Worm (Caenorhabditis elegans): Measurements from ENCODE around the gene srd-33.

The srd-33 gene

DNA sequence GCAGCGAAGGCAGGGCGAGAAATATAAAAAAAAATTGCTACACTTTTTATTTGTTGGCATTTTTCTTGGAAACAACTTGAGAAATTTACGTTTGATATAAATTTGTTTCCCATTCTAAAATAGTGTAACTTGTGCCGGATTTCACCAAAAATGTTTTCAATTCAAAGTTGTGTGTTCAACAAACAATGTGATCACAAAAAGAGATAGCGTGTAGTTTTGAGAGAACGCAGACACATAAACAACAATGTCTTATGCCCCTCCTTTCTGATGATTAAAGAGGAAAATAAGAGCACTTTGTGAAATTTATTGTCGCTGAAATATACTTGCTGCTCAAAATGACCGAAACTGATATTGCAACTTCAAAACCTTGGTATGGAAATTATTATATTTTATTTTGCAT is 24.7 kb upstream of the srd-33 start, which contains the start of gene abhd-5.1 (continued):
- no peak for TF ChIP-seq dpl-1 (GFP tag; optimal IDR thresholded peaks at IDR 0.05)
- TF ChIP-seq lin-29 (GFP tag; IDR thresholded peaks at IDR 0.05): no peak
- no peak for TF ChIP-seq nhr-76 (tag; optimal IDR thresholded peaks at IDR 0.05)
- no peak for TF ChIP-seq Y105C5A.15 (GFP tag; IDR thresholded peaks at IDR 0.05)
- TF ChIP-seq nhr-25 (tag; optimal IDR thresholded peaks at IDR 0.05; ENCODE audit: borderline replicate concordance, insufficient read depth): no peak
- TF ChIP-seq pha-4 (GFP tag; IDR thresholded peaks at IDR 0.05): no peak
- no peak for TF ChIP-seq pha-4 (tag; optimal IDR thresholded peaks at IDR 0.05)
- TF ChIP-seq unc-130 (GFP tag; optimal IDR thresholded peaks at IDR 0.05): no peak
- TF ChIP-seq dmd-9 (GFP tag; IDR thresholded peaks at IDR 0.05): no peak
- TF ChIP-seq Y5F2A.4 (GFP tag; optimal IDR thresholded peaks at IDR 0.05): no peak
- TF ChIP-seq daf-19 (GFP tag; conservative IDR thresholded peaks at IDR 0.05): no peak
- peak; percentile 77 for TF ChIP-seq hlh-30 (tag; optimal IDR thresholded peaks at IDR 0.05; ENCODE audit: insufficient read depth)
- TF ChIP-seq lin-15B (tag; optimal IDR thresholded peaks at IDR 0.05): no peak
- TF ChIP-seq tag-97 (GFP tag; IDR thresholded peaks at IDR 0.05): no peak
- TF ChIP-seq dve-1 (tag; optimal IDR thresholded peaks at IDR 0.05; ENCODE audit: insufficient read depth): peak; percentile 63
- TF ChIP-seq madf-5 (GFP tag; IDR thresholded peaks at IDR 0.05): no peak
- no peak for TF ChIP-seq zag-1 (tag; optimal IDR thresholded peaks at IDR 0.05)
- no peak for TF ChIP-seq lin-39 (tag; optimal IDR thresholded peaks at IDR 0.05)
- no peak for TF ChIP-seq ces-1 (GFP tag; optimal IDR thresholded peaks at IDR 0.05)
- TF ChIP-seq mdl-1 (tag; optimal IDR thresholded peaks at IDR 0.05): no peak
- TF ChIP-seq skn-1 (tag; optimal IDR thresholded peaks at IDR 0.05): no peak
- no peak for TF ChIP-seq sdz-12 (GFP tag; optimal IDR thresholded peaks at IDR 0.05)
- TF ChIP-seq lin-1 (GFP tag; IDR thresholded peaks at IDR 0.05): no peak

DNA sequence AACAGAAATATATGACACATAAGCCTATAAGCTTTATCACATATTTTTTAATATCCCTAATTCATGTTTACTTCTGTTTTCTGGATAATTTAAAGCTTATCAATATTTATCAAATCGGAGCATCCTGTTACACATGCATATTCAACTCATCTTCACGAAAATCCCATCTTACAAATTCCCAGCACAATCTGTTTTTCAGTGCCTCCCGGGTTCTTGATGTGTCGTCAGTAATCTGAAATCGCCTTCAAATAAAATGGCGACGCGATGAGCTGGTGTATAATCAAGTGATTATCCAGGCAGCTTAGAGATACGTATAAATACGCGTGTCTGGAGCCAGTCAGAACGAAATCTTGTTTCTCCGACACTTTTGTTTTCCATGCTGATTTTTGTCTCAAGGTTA is 21.6 kb upstream of the srd-33 start:
- TF ChIP-seq T26A8.4 (GFP tag; IDR thresholded peaks at IDR 0.05) (no peak), skn-1 (tag; optimal IDR thresholded peaks at IDR 0.05) (no peak)

ce11 chrV:4851138-4851537 is 21.0 kb upstream of the srd-33 start, which contains the start of gene nex-4:
nex-4 (plus strand) TSS chrV:4851438.
- no peak for TF ChIP-seq dpl-1 (GFP tag; optimal IDR thresholded peaks at IDR 0.05)
- TF ChIP-seq lin-29 (GFP tag; IDR thresholded peaks at IDR 0.05): no peak
- TF ChIP-seq Y105C5A.15 (GFP tag; IDR thresholded peaks at IDR 0.05): no peak
- TF ChIP-seq mep-1 (tag; optimal IDR thresholded peaks at IDR 0.05): no peak
- TF ChIP-seq mdl-1 (tag; optimal IDR thresholded peaks at IDR 0.05): no peak
- no peak for TF ChIP-seq ztf-7 (tag; optimal IDR thresholded peaks at IDR 0.05)
- no peak for TF ChIP-seq nhr-76 (tag; optimal IDR thresholded peaks at IDR 0.05)
- TF ChIP-seq F10B5.3 (tag; optimal IDR thresholded peaks at IDR 0.05): no peak
- no peak for TF ChIP-seq T26A8.4 (GFP tag; IDR thresholded peaks at IDR 0.05)
- no peak for TF ChIP-seq snpc-1.2 (GFP tag; IDR thresholded peaks at IDR 0.05)
- TF ChIP-seq zip-11 (GFP tag; IDR thresholded peaks at IDR 0.05): no peak
- TF ChIP-seq ctbp-1 (GFP tag; IDR thresholded peaks at IDR 0.05): no peak
- no peak for TF ChIP-seq hmg-1.1 (GFP tag; IDR thresholded peaks at IDR 0.05)
- no peak for TF ChIP-seq lir-3 (tag; optimal IDR thresholded peaks at IDR 0.05)
- TF ChIP-seq mes-2 (tag; optimal IDR thresholded peaks at IDR 0.05; ENCODE audit: poor library complexity, severe bottlenecking): no peak
- no peak for TF ChIP-seq nhr-237 (tag; optimal IDR thresholded peaks at IDR 0.05)
- TF ChIP-seq sdz-12 (GFP tag; optimal IDR thresholded peaks at IDR 0.05): no peak
- TF ChIP-seq dmd-9 (GFP tag; IDR thresholded peaks at IDR 0.05): no peak

- TF ChIP-seq php-3 (GFP tag; IDR thresholded peaks at IDR 0.05) (no peak), rbr-2 (tag; optimal IDR thresholded peaks at IDR 0.05) (no peak), F49E8.2 (tag; optimal IDR thresholded peaks at IDR 0.05; ENCODE audit: borderline replicate concordance) (no peak), mep-1 (tag; optimal IDR thresholded peaks at IDR 0.05) (no peak), daf-12 (tag; optimal IDR thresholded peaks at IDR 0.05) (no peak), hmg-1.1 (GFP tag; IDR thresholded peaks at IDR 0.05) (no peak), ceh-62 (tag; optimal IDR thresholded peaks at IDR 0.05) (no peak), egl-43 (GFP tag; IDR thresholded peaks at IDR 0.05) (no peak), saeg-2 (GFP tag; IDR thresholded peaks at IDR 0.05) (no peak), D1046.2 (GFP tag; IDR thresholded peaks at IDR 0.05) (no peak), dve-1 (tag; optimal IDR thresholded peaks at IDR 0.05; ENCODE audit: insufficient read depth) (no peak), egl-27 (tag; optimal IDR thresholded peaks at IDR 0.05) (no peak), mxl-2 (GFP tag; conservative IDR thresholded peaks at IDR 0.05) (no peak), jun-1 (tag; optimal IDR thresholded peaks at IDR 0.05) (no peak), snpc-4 (tag; optimal IDR thresholded peaks at IDR 0.05) (no peak), spr-3 (GFP tag; optimal IDR thresholded peaks at IDR 0.05) (no peak), zfp-2 (tag; optimal IDR thresholded peaks at IDR 0.05) (no peak)
Measured at ce11 chrV:4851969-4852368, 20.1 kb upstream of the srd-33 start.

All from whole organism, L4 larva.